Worm (Caenorhabditis elegans) whole organism, young adult: ENCODE measurements around the gene F33A8.4.

Experiments used
- B0035.1 ChIP-seq: sonication (generic microtip); optimal IDR thresholded peaks from 2 replicates; lab custom pipeline; 2016; ENCODE audit warnings: missing genetic modification characterization, mild to moderate bottlenecking, missing compliant biosample characterization, missing genotype, missing genetic modification reagents
- F10E7.11 ChIP-seq: sonication (generic microtip); optimal IDR thresholded peaks from 2 replicates; lab custom pipeline; 2017; ENCODE audit warnings: mild to moderate bottlenecking, missing genetic modification characterization, moderate library complexity, missing compliant biosample characterization
- F22D6.2 ChIP-seq: sonication (generic microtip); optimal IDR thresholded peaks from 2 replicates; lab custom pipeline; 2016; ENCODE audit warnings: mild to moderate bottlenecking, missing genetic modification characterization, missing compliant biosample characterization
- F33H1.4 ChIP-seq: fragments of 200-800 bp; sonication (Bioruptor generic); IDR thresholded peaks from 2 replicates; pipeline ENCODE4 v1.3.6; 2022; ENCODE audit warnings: missing genetic modification reagents, missing genetic modification characterization, missing compliant biosample characterization
- F49E8.2 ChIP-seq: sonication (generic microtip); optimal IDR thresholded peaks from 3 replicates; lab custom pipeline; 2017; ENCODE audit warnings: missing genetic modification characterization, mild to moderate bottlenecking, missing compliant biosample characterization, antibody characterized with exemption, moderate library complexity; ENCODE audit not compliant: insufficient read depth
- F52B5.7 ChIP-seq: sonication (generic microtip); optimal IDR thresholded peaks from 2 replicates; lab custom pipeline; 2016; ENCODE audit warnings: mild to moderate bottlenecking, missing genetic modification characterization, missing compliant biosample characterization
- F55B11.4 ChIP-seq: sonication (generic microtip); optimal IDR thresholded peaks from 2 replicates; lab custom pipeline; 2016; ENCODE audit warnings: missing compliant biosample characterization, missing genetic modification characterization, borderline replicate concordance; ENCODE audit not compliant: insufficient read depth
- F57A8.1 ChIP-seq: fragments of 200-800 bp; sonication (Bioruptor generic); optimal IDR thresholded peaks from 2 replicates; lab custom pipeline; 2018; ENCODE audit warnings: mild to moderate bottlenecking, missing genetic modification characterization, moderate library complexity, missing compliant biosample characterization
- T26A5.8 ChIP-seq: sonication (generic microtip); optimal IDR thresholded peaks from 2 replicates; lab custom pipeline; 2016; ENCODE audit warnings: missing genetic modification characterization, missing compliant biosample characterization
- Y56A3A.18 ChIP-seq: fragments of 200-800 bp; sonication (Bioruptor generic); IDR thresholded peaks from 2 replicates; pipeline ENCODE4 v1.3.6; 2022; ENCODE audit warnings: missing genetic modification reagents, missing genetic modification characterization, missing compliant biosample characterization
- Y67H2A.10 ChIP-seq: fragments of 200-800 bp; sonication (Bioruptor generic); conservative IDR thresholded peaks from 2 replicates; pipeline ENCODE4 v1.3.6; 2022; ENCODE audit warnings: missing genetic modification reagents, missing genetic modification characterization, missing compliant biosample characterization
- ZK185.1 ChIP-seq: sonication (generic microtip); optimal IDR thresholded peaks from 2 replicates; lab custom pipeline; 2016; ENCODE audit warnings: mild to moderate bottlenecking, missing genetic modification characterization, missing compliant biosample characterization; ENCODE audit not compliant: poor library complexity, severe bottlenecking
- cebp-2 ChIP-seq: fragments of 200-800 bp; sonication (Bioruptor generic); IDR thresholded peaks from 2 replicates; pipeline ENCODE4 v1.3.6; 2022; ENCODE audit warnings: missing genetic modification characterization, missing compliant biosample characterization
- ceh-79 ChIP-seq: sonication (generic microtip); optimal IDR thresholded peaks from 2 replicates; lab custom pipeline; 2017; ENCODE audit warnings: mild to moderate bottlenecking, missing genetic modification characterization, missing compliant biosample characterization
- ceh-91 ChIP-seq: fragments of 200-800 bp; sonication (Bioruptor generic); IDR thresholded peaks from 2 replicates; pipeline ENCODE4 v1.3.6; 2022; ENCODE audit warnings: missing genetic modification reagents, missing genetic modification characterization, missing compliant biosample characterization
- efl-1 ChIP-seq: fragments of 150-350 bp; optimal IDR thresholded peaks from 2 replicates; lab custom pipeline; 2014; ENCODE audit warnings: missing biosample characterization, missing genetic modification reagents, missing genetic modification characterization
- egrh-3 ChIP-seq: fragments of 200-800 bp; sonication (Bioruptor generic); IDR thresholded peaks from 2 replicates; pipeline ENCODE4 v1.3.6; 2022; ENCODE audit warnings: missing genetic modification reagents, missing genetic modification characterization, missing compliant biosample characterization
- him-1 ChIP-seq: sonication (generic microtip); optimal IDR thresholded peaks from 2 replicates; lab custom pipeline; 2016; ENCODE audit warnings: missing genotype, missing genetic modification reagents, missing genetic modification characterization, missing compliant biosample characterization
- hmg-20 ChIP-seq: fragments of 200-800 bp; sonication (Bioruptor generic); IDR thresholded peaks from 2 replicates; pipeline ENCODE4 v1.3.6; 2022; ENCODE audit warnings: missing genetic modification reagents, missing genetic modification characterization, missing compliant biosample characterization
- let-607 ChIP-seq, 2 experiments: fragments of 200-800 bp in 1 of 2; sonication (Bioruptor generic) in 1 of 2; sonication (generic microtip) in 1 of 2; optimal IDR thresholded peaks; 2 replicates each; lab custom pipeline; 2016 to 2018; ENCODE audit warnings: mild to moderate bottlenecking in 2 of 2, missing compliant biosample characterization in 2 of 2, missing genetic modification characterization in 2 of 2, moderate library complexity in 2 of 2, missing genotype in 1 of 2
- lin-26 ChIP-seq: fragments of 200-800 bp; sonication (Bioruptor generic); IDR thresholded peaks from 2 replicates; pipeline ENCODE4 v1.3.6; 2022; ENCODE audit warnings: missing genetic modification reagents, missing genetic modification characterization, missing compliant biosample characterization
- lsl-1 ChIP-seq: fragments of 200-800 bp; sonication (Bioruptor generic); optimal IDR thresholded peaks from 2 replicates; lab custom pipeline; 2018; ENCODE audit warnings: mild to moderate bottlenecking, missing genetic modification characterization, moderate library complexity, missing compliant biosample characterization
- madf-6 ChIP-seq: fragments of 200-800 bp; sonication (Bioruptor generic); IDR thresholded peaks from 2 replicates; pipeline ENCODE4 v1.3.6; 2022; ENCODE audit warnings: missing genetic modification reagents, missing genetic modification characterization, missing compliant biosample characterization
- mcd-1 ChIP-seq: fragments of 200-800 bp; sonication (Bioruptor generic); IDR thresholded peaks from 2 replicates; pipeline ENCODE4 v1.3.6; 2022; ENCODE audit warnings: missing genetic modification reagents, missing genetic modification characterization, missing compliant biosample characterization
- nfya-1 ChIP-seq: sonication (generic microtip); optimal IDR thresholded peaks from 2 replicates; lab custom pipeline; 2017; ENCODE audit warnings: antibody characterized with exemption, missing compliant biosample characterization, missing genetic modification characterization, borderline replicate concordance; ENCODE audit not compliant: insufficient read depth
- nhr-27 ChIP-seq: fragments of 200-800 bp; sonication (Bioruptor generic); optimal IDR thresholded peaks from 2 replicates; lab custom pipeline; 2018; ENCODE audit warnings: mild to moderate bottlenecking, missing genetic modification characterization, moderate library complexity, missing compliant biosample characterization
- nhr-90 ChIP-seq: sonication (generic microtip); optimal IDR thresholded peaks from 2 replicates; lab custom pipeline; 2016; ENCODE audit warnings: missing genotype, mild to moderate bottlenecking, missing genetic modification characterization, missing compliant biosample characterization
- pbrm-1 ChIP-seq: fragments of 200-800 bp; sonication (Bioruptor generic); IDR thresholded peaks from 2 replicates; pipeline ENCODE4 v1.3.6; 2022; ENCODE audit warnings: missing genetic modification reagents, missing genetic modification characterization, missing compliant biosample characterization
- rcor-1 ChIP-seq: fragments of 200-800 bp; sonication (Bioruptor generic); IDR thresholded peaks from 2 replicates; pipeline ENCODE4 v1.3.6; 2022; ENCODE audit warnings: missing genetic modification reagents, missing genetic modification characterization, missing compliant biosample characterization
- sdz-38 ChIP-seq: sonication (generic microtip); optimal IDR thresholded peaks from 2 replicates; lab custom pipeline; 2016; ENCODE audit warnings: missing genotype, missing genetic modification characterization, missing compliant biosample characterization
- sea-2 ChIP-seq: fragments of 200-800 bp; sonication (Bioruptor generic); IDR thresholded peaks from 2 replicates; pipeline ENCODE4 v1.3.6; 2022; ENCODE audit warnings: missing genetic modification characterization, missing compliant biosample characterization
- snpc-3.4 ChIP-seq: sonication (generic microtip); optimal IDR thresholded peaks from 2 replicates; lab custom pipeline; 2017; ENCODE audit warnings: missing genetic modification characterization, mild to moderate bottlenecking, missing compliant biosample characterization, antibody characterized with exemption, moderate library complexity, missing genotype, missing genetic modification reagents
- somi-1 ChIP-seq: fragments of 200-800 bp; sonication (Bioruptor generic); optimal IDR thresholded peaks from 2 replicates; lab custom pipeline; 2018; ENCODE audit warnings: mild to moderate bottlenecking, missing genetic modification characterization, missing compliant biosample characterization
- sptf-2 ChIP-seq: fragments of 200-800 bp; sonication (Bioruptor generic); optimal IDR thresholded peaks from 2 replicates; lab custom pipeline; 2018; ENCODE audit warnings: mild to moderate bottlenecking, missing genetic modification characterization, missing compliant biosample characterization
- tbp1 ChIP-seq: fragments of 200-800 bp; sonication (Bioruptor generic); optimal IDR thresholded peaks from 2 replicates; lab custom pipeline; 2018; ENCODE audit warnings: mild to moderate bottlenecking, missing genetic modification characterization, missing compliant biosample characterization
- tlf-1 ChIP-seq: fragments of 200-800 bp; sonication (Bioruptor generic); optimal IDR thresholded peaks from 2 replicates; lab custom pipeline; 2018; ENCODE audit warnings: mild to moderate bottlenecking, missing genetic modification characterization, missing compliant biosample characterization
- unc-130 ChIP-seq: sonication (generic microtip); optimal IDR thresholded peaks from 2 replicates; lab custom pipeline; 2016; ENCODE audit warnings: missing genetic modification reagents, missing genetic modification characterization, missing compliant biosample characterization
- unc-62 ChIP-seq: fragments of 150-350 bp; optimal IDR thresholded peaks from 2 replicates; lab custom pipeline; 2014; ENCODE audit warnings: missing biosample characterization, missing genetic modification reagents, missing genetic modification characterization
- xnd-1 ChIP-seq: sonication (generic microtip); optimal IDR thresholded peaks from 2 replicates; lab custom pipeline; 2016; ENCODE audit warnings: missing genotype, missing genetic modification reagents, missing genetic modification characterization, missing compliant biosample characterization

The F33A8.4 gene

ce11 chrII:11096233-11096632, 47.4 kb upstream of the F33A8.4 start, which contains the start of gene nbs-1 (continued):
- no peak for TF ChIP-seq pbrm-1
- TF ChIP-seq F52B5.7 (tag; lab: Kevin White, UChicago) = no peak
- no peak for TF ChIP-seq ceh-91 (GFP tag; lab: Robert Waterston, UW)
- no peak for TF ChIP-seq ceh-79
- TF ChIP-seq T26A5.8 (tag; lab: Kevin White, UChicago) = peak; percentile 8
- TF ChIP-seq, all 124 proteins: peak for 29

- TF ChIP-seq Y67H2A.10 (GFP tag; lab: Robert Waterston, UW) (no peak), xnd-1 (tag; lab: Kevin White, UChicago) (peak; percentile 39), him-1 (peak; percentile 2), lsl-1 (GFP tag; lab: Kevin White, UChicago) (peak; percentile 66), F49E8.2 (tag; lab: Kevin White, UChicago) (peak; percentile 45), efl-1 (peak; percentile 14), sea-2 (no peak), F33H1.4 (GFP tag; lab: Robert Waterston, UW) (peak; percentile 65), madf-6 (GFP tag; lab: Robert Waterston, UW) (peak; percentile 56; the same call in 1 of the 2 replicates), F52B5.7 (tag; lab: Kevin White, UChicago) (no peak)
Observed at ce11 chrII:11094431-11094830, 45.6 kb upstream of the F33A8.4 start.

- no peak for TF ChIP-seq F57A8.1 (GFP tag; lab: Kevin White, UChicago)
- no peak for TF ChIP-seq F52B5.7 (tag; lab: Kevin White, UChicago)
- TF ChIP-seq Y56A3A.18 (GFP tag; lab: Robert Waterston, UW) = no peak
- TF ChIP-seq unc-62 (GFP tag; lab: Kevin White, UChicago) = no peak
- TF ChIP-seq egrh-3 (GFP tag; lab: Robert Waterston, UW) = no peak
- TF ChIP-seq nhr-27 = no peak
- no peak for TF ChIP-seq let-607 (tag; optimal IDR thresholded peaks at IDR 0.05; lab: Kevin White, UChicago)
- no peak for TF ChIP-seq rcor-1 (GFP tag; lab: Robert Waterston, UW)
- TF ChIP-seq snpc-3.4 = no peak
- no peak for TF ChIP-seq sdz-38 (tag; lab: Kevin White, UChicago)
- no peak for TF ChIP-seq F10E7.11 (tag; lab: Kevin White, UChicago)
- no peak for TF ChIP-seq cebp-2 (GFP tag; lab: Robert Waterston, UW)
Observed at ce11 chrII:11092413-11092812, 43.6 kb upstream of the F33A8.4 start, which contains the start of gene rpl-42. TSS of gene rpl-42 (plus strand) at chrII:11092713.

ce11 chrII:11091577-11091976, 42.7 kb upstream of the F33A8.4 start:
- TF ChIP-seq unc-62 (GFP tag; lab: Kevin White, UChicago) = no peak
- no peak for TF ChIP-seq ZK185.1 (tag; lab: Kevin White, UChicago)
- TF ChIP-seq ceh-79 = no peak
- TF ChIP-seq efl-1 = no peak
- TF ChIP-seq B0035.1 (tag; lab: Kevin White, UChicago) = no peak

- TF ChIP-seq F33H1.4 (GFP tag; lab: Robert Waterston, UW) (no peak), hmg-20 (GFP tag; lab: Robert Waterston, UW) (no peak)
Observed at ce11 chrII:11089356-11089755, 40.5 kb upstream of the F33A8.4 start, which contains the start of gene unc-53. TSS of gene unc-53 (minus strand) at chrII:11089456.

ce11 chrII:11088137-11088536, 39.3 kb upstream of the F33A8.4 start:
- TF ChIP-seq mcd-1 (GFP tag; lab: Robert Waterston, UW) (no peak), F22D6.2 (no peak), F55B11.4 (tag; lab: Kevin White, UChicago) (no peak), somi-1 (GFP tag; lab: Kevin White, UChicago) (no peak), Y56A3A.18 (GFP tag; lab: Robert Waterston, UW) (no peak), tbp1 (GFP tag; lab: Kevin White, UChicago) (no peak), nhr-90 (tag; lab: Kevin White, UChicago) (no peak), unc-130 (GFP tag; lab: Kevin White, UChicago) (no peak), lin-26 (GFP tag; lab: Robert Waterston, UW) (no peak), tlf-1 (no peak), sptf-2 (GFP tag; lab: Kevin White, UChicago) (no peak), nfya-1 (tag; lab: Kevin White, UChicago) (no peak), egrh-3 (GFP tag; lab: Robert Waterston, UW) (no peak), ceh-79 (no peak)
